Fruit fly (Drosophila melanogaster) whole organism, embryonic: ENCODE measurements around the gene dally.
A peak's percentile ranks its signal among the peaks of the same experiment; 100 is the strongest.

Experiments used
- Ada2b ChIP-seq: fragments of 200-800 bp; sonication (Bioruptor generic); IDR thresholded peaks from 2 replicates; pipeline ENCODE4 v1.3.6; 2022; ENCODE audit warnings: missing biosample characterization, missing genetic modification characterization
- Blimp-1 ChIP-seq: fragments of 200-800 bp; sonication (Bioruptor generic); optimal IDR thresholded peaks from 3 replicates; lab custom pipeline; 2018; ENCODE audit warnings: missing biosample characterization, missing genetic modification characterization, mild to moderate bottlenecking, moderate library complexity, missing genetic modification reagents
- CG10462 ChIP-seq: fragments of 200-800 bp; sonication (Bioruptor generic); optimal IDR thresholded peaks from 2 replicates; lab custom pipeline; 2016; ENCODE audit warnings: missing biosample characterization, missing genetic modification characterization
- CG10565 ChIP-seq: fragments of 200-800 bp; sonication (Bioruptor generic); optimal IDR thresholded peaks from 3 replicates; lab custom pipeline; 2016; ENCODE audit warnings: missing biosample characterization, mild to moderate bottlenecking, missing genetic modification characterization
- CG11456 ChIP-seq: fragments of 200-800 bp; sonication (Bioruptor generic); IDR thresholded peaks from 3 replicates; pipeline ENCODE4 v1.3.6; 2022; ENCODE audit warnings: missing biosample characterization, missing genetic modification characterization
- CG12219 ChIP-seq: fragments of 200-800 bp; sonication (Bioruptor generic); optimal IDR thresholded peaks from 3 replicates; lab custom pipeline; 2018; ENCODE audit warnings: missing biosample characterization, mild to moderate bottlenecking, missing genetic modification characterization
- CG14667 ChIP-seq: fragments of 200-800 bp; sonication (Bioruptor generic); IDR thresholded peaks from 2 replicates; pipeline ENCODE4 v1.3.6; 2022; ENCODE audit warnings: missing biosample characterization, missing genetic modification characterization
- CG17186 ChIP-seq: fragments of 200-800 bp; sonication (Bioruptor generic); optimal IDR thresholded peaks from 3 replicates; lab custom pipeline; 2017; ENCODE audit warnings: missing biosample characterization, missing genetic modification reagents, missing genetic modification characterization
- CG18619 ChIP-seq: fragments of 200-800 bp; sonication (Bioruptor generic); optimal IDR thresholded peaks from 3 replicates; lab custom pipeline; 2017; ENCODE audit warnings: missing biosample characterization, mild to moderate bottlenecking, missing genetic modification characterization
- CG3065 ChIP-seq: fragments of 200-800 bp; sonication (Bioruptor generic); optimal IDR thresholded peaks from 2 replicates; lab custom pipeline; 2016; ENCODE audit warnings: missing biosample characterization, missing genetic modification characterization
- CG31224 ChIP-seq: fragments of 200-800 bp; sonication (Bioruptor generic); IDR thresholded peaks from 2 replicates; pipeline ENCODE4 v1.3.6; 2022; ENCODE audit warnings: missing biosample characterization, missing genetic modification characterization
- CG34224 ChIP-seq: fragments of 200-800 bp; sonication (Bioruptor generic); IDR thresholded peaks from 3 replicates; pipeline ENCODE4 v1.3.6; 2022; ENCODE audit warnings: missing biosample characterization, missing genetic modification characterization; ENCODE audit not compliant: partially characterized antibody
- CG4854 ChIP-seq: fragments of 200-800 bp; sonication (Bioruptor generic); optimal IDR thresholded peaks from 2 replicates; lab custom pipeline; 2016; ENCODE audit warnings: missing biosample characterization, missing genetic modification characterization, inconsistent platforms
- CG6689 ChIP-seq: fragments of 200-800 bp; sonication (Bioruptor generic); IDR thresholded peaks from 2 replicates; pipeline ENCODE4 v1.3.6; 2022; ENCODE audit warnings: missing biosample characterization, missing genetic modification characterization
- CG7372 ChIP-seq: fragments of 200-800 bp; sonication (Bioruptor generic); IDR thresholded peaks from 2 replicates; pipeline ENCODE4 v1.3.6; 2022; ENCODE audit warnings: missing biosample characterization, missing genetic modification characterization
- Eip74EF ChIP-seq, 2 experiments: fragments of 200-800 bp in 1 of 2; fragments of >200 bp in 1 of 2; sonication (Bioruptor generic) in 1 of 2; optimal IDR thresholded peaks; 2 replicates each; lab custom pipeline; 2017 to 2019; ENCODE audit warnings: missing biosample characterization in 2 of 2, missing genetic modification characterization in 2 of 2, mild to moderate bottlenecking in 1 of 2, moderate library complexity in 1 of 2
- Fer1 ChIP-seq: fragments of 200-800 bp; sonication (Bioruptor generic); optimal IDR thresholded peaks from 2 replicates; lab custom pipeline; 2017; ENCODE audit warnings: missing biosample characterization, mild to moderate bottlenecking, missing genetic modification characterization
- Hmx ChIP-seq: fragments of 200-800 bp; sonication (Bioruptor generic); optimal IDR thresholded peaks from 2 replicates; lab custom pipeline; 2016; ENCODE audit warnings: missing biosample characterization, missing genetic modification characterization
- Lhr ChIP-seq: fragments of 200-800 bp; sonication (Bioruptor generic); optimal IDR thresholded peaks from 3 replicates; lab custom pipeline; 2017; ENCODE audit warnings: mild to moderate bottlenecking, missing biosample characterization, missing genetic modification reagents, missing genetic modification characterization
- Lpt ChIP-seq: fragments of >200 bp; optimal IDR thresholded peaks from 2 replicates; lab custom pipeline; 2018; ENCODE audit warnings: missing biosample characterization, missing genetic modification characterization
- Mad ChIP-seq: fragments of 200-800 bp; sonication (Bioruptor generic); optimal IDR thresholded peaks from 2 replicates; lab custom pipeline; 2016; ENCODE audit warnings: missing biosample characterization, missing genetic modification characterization
- Med ChIP-seq: fragments of 200-800 bp; sonication (Bioruptor generic); peaks from one replicate; lab custom pipeline; 2016; ENCODE audit warnings: missing biosample characterization, missing genetic modification characterization, mild to moderate bottlenecking, inconsistent platforms, moderate library complexity
- Rx ChIP-seq: fragments of 200-800 bp; sonication (Bioruptor generic); IDR thresholded peaks from 2 replicates; pipeline ENCODE4 v1.3.6; 2022; ENCODE audit warnings: missing biosample characterization, missing genetic modification characterization
- amos ChIP-seq: fragments of 200-800 bp; sonication (Bioruptor generic); IDR thresholded peaks from 2 replicates; pipeline ENCODE4 v1.3.6; 2022; ENCODE audit warnings: missing biosample characterization, missing genetic modification characterization; ENCODE audit not compliant: partially characterized antibody
- bab2 ChIP-seq: fragments of 200-800 bp; sonication (Bioruptor generic); optimal IDR thresholded peaks from 2 replicates; lab custom pipeline; 2016; ENCODE audit warnings: missing biosample characterization, missing genetic modification characterization
- cato ChIP-seq: fragments of 200-800 bp; sonication (Bioruptor generic); optimal IDR thresholded peaks from 2 replicates; lab custom pipeline; 2016; ENCODE audit warnings: missing biosample characterization, missing genetic modification characterization, borderline replicate concordance
- chinmo ChIP-seq: fragments of 200-800 bp; sonication (Bioruptor generic); IDR thresholded peaks from 4 replicates; pipeline ENCODE4 v1.3.6; 2022; ENCODE audit warnings: missing biosample characterization, missing genetic modification characterization; ENCODE audit not compliant: partially characterized antibody
- croc ChIP-seq: fragments of 200-800 bp; sonication (Bioruptor generic); conservative IDR thresholded peaks from 3 replicates; pipeline ENCODE4 v1.3.6; 2022; ENCODE audit warnings: missing biosample characterization, missing genetic modification characterization
- danr ChIP-seq: fragments of 200-800 bp; sonication (Bioruptor generic); IDR thresholded peaks from 2 replicates; pipeline ENCODE4 v1.3.6; 2022; ENCODE audit warnings: missing biosample characterization, missing genetic modification characterization
- hth ChIP-seq: fragments of >200 bp; optimal IDR thresholded peaks from 2 replicates; lab custom pipeline; 2017; ENCODE audit warnings: inconsistent platforms
- insv ChIP-seq, 2 experiments: fragments of 200-800 bp; sonication (Bioruptor generic); optimal IDR thresholded peaks; 3 replicates each; lab custom pipeline; 2016 to 2018; ENCODE audit warnings: missing biosample characterization in 2 of 2, missing genetic modification characterization in 2 of 2
- nerfin-2 ChIP-seq: fragments of 200-800 bp; sonication (Bioruptor generic); IDR thresholded peaks from 2 replicates; pipeline ENCODE4 v1.3.6; 2022; ENCODE audit warnings: missing biosample characterization, missing genetic modification characterization; ENCODE audit not compliant: partially characterized antibody
- odd ChIP-seq: fragments of 200-800 bp; sonication (Bioruptor generic); optimal IDR thresholded peaks from 2 replicates; lab custom pipeline; 2017; ENCODE audit warnings: missing biosample characterization, mild to moderate bottlenecking, missing genetic modification characterization
- onecut ChIP-seq: fragments of 200-800 bp; sonication (Bioruptor generic); IDR thresholded peaks from 2 replicates; pipeline ENCODE4 v1.3.6; 2022; ENCODE audit warnings: missing biosample characterization, missing genetic modification characterization
- pho ChIP-seq: fragments of 200-800 bp; sonication (Bioruptor generic); optimal IDR thresholded peaks from 2 replicates; lab custom pipeline; 2016; ENCODE audit warnings: missing biosample characterization, missing genetic modification characterization
- phol ChIP-seq: fragments of 200-800 bp; sonication (Bioruptor generic); optimal IDR thresholded peaks from 3 replicates; lab custom pipeline; 2018; ENCODE audit warnings: missing biosample characterization, mild to moderate bottlenecking, missing genetic modification characterization, moderate library complexity
- pros ChIP-seq: fragments of 200-800 bp; sonication (Bioruptor generic); optimal IDR thresholded peaks from 3 replicates; lab custom pipeline; 2019; ENCODE audit warnings: missing biosample characterization, mild to moderate bottlenecking, missing genetic modification characterization, moderate library complexity
- ranshi ChIP-seq: fragments of 200-800 bp; sonication (Bioruptor generic); IDR thresholded peaks from 2 replicates; pipeline ENCODE4 v1.3.6; 2022; ENCODE audit warnings: missing biosample characterization, missing genetic modification characterization
- ro ChIP-seq: fragments of 200-800 bp; sonication (Bioruptor generic); IDR thresholded peaks from 2 replicates; pipeline ENCODE4 v1.3.6; 2022; ENCODE audit warnings: missing biosample characterization, missing genetic modification characterization
- schlank ChIP-seq: fragments of 200-800 bp; sonication (Bioruptor generic); optimal IDR thresholded peaks from 2 replicates; lab custom pipeline; 2018; ENCODE audit warnings: missing biosample characterization, mild to moderate bottlenecking, missing genetic modification characterization
- shn ChIP-seq: fragments of 200-800 bp; sonication (Bioruptor generic); optimal IDR thresholded peaks from 3 replicates; lab custom pipeline; 2016; ENCODE audit warnings: missing biosample characterization, missing genetic modification characterization
- sob ChIP-seq: fragments of 200-800 bp; sonication (Bioruptor generic); IDR thresholded peaks from 2 replicates; pipeline ENCODE4 v1.3.6; 2022; ENCODE audit warnings: missing biosample characterization, missing genetic modification characterization
- tna ChIP-seq: fragments of 200-800 bp; sonication (Bioruptor generic); IDR thresholded peaks from 2 replicates; pipeline ENCODE4 v1.3.6; 2022; ENCODE audit warnings: missing biosample characterization, missing genetic modification characterization; ENCODE audit not compliant: partially characterized antibody
- tup ChIP-seq: fragments of 200-800 bp; sonication (Bioruptor generic); optimal IDR thresholded peaks from 2 replicates; lab custom pipeline; 2016; ENCODE audit warnings: missing biosample characterization, mild to moderate bottlenecking, missing genetic modification characterization, moderate library complexity
- zfh1 ChIP-seq: fragments of 200-800 bp; sonication (Bioruptor generic); IDR thresholded peaks from 3 replicates; pipeline ENCODE4 v1.3.6; 2022; ENCODE audit warnings: missing biosample characterization, missing genetic modification characterization

Gene dally

dm6 chr3L:8841757-8842156 is 14.5 kb downstream of the dally start (continued):
- TF ChIP-seq schlank (tag; lab: Kevin White, UChicago) = no peak
- no peak for TF ChIP-seq CG3065 (GFP tag; lab: Kevin White, UChicago)
- peak; percentile 42 for TF ChIP-seq CG10462 (GFP tag; lab: Kevin White, UChicago)
- TF ChIP-seq bab2 (GFP tag; lab: Kevin White, UChicago) = peak; percentile 71
- peak; percentile 81 for TF ChIP-seq Fer1 (GFP tag; lab: Kevin White, UChicago)
- TF ChIP-seq CG34224 (GFP tag; lab: Robert Waterston, UW) = no peak
- peak; percentile 77 for TF ChIP-seq phol
- TF ChIP-seq ro (GFP tag; lab: Robert Waterston, UW) = no peak
- TF ChIP-seq Mad = peak; percentile 38
- no peak for TF ChIP-seq insv (GFP tag; optimal IDR thresholded peaks at IDR 0.05; lab: Kevin White, UChicago)
- TF ChIP-seq ranshi = peak; percentile 77
- peak in 1 of 2 experiments; percentile 69 for TF ChIP-seq Eip74EF (GFP tag; optimal IDR thresholded peaks at IDR 0.05; lab: Kevin White, UChicago)
- no peak for TF ChIP-seq danr
- peak; percentile 31 for TF ChIP-seq Hmx
- peak; percentile 84 for TF ChIP-seq zfh1 (GFP tag; lab: Robert Waterston, UW)
- peak; percentile 79 for TF ChIP-seq sob (GFP tag; lab: Robert Waterston, UW)
- no peak for TF ChIP-seq shn
- TF ChIP-seq odd (GFP tag; lab: Kevin White, UChicago) = peak; percentile 12
- peak; percentile 78; the same call in 1 of the 3 replicates for TF ChIP-seq CG11456 (GFP tag; lab: Robert Waterston, UW)
- TF ChIP-seq CG18619 (GFP tag; lab: Kevin White, UChicago) = peak; percentile 66
- TF ChIP-seq CG6689 (GFP tag; lab: Robert Waterston, UW) = peak; percentile 76
- peak; percentile 6 for TF ChIP-seq pho (GFP tag; lab: Kevin White, UChicago)
- peak; percentile 36 for TF ChIP-seq CG4854 (GFP tag; lab: Kevin White, UChicago)
- TF ChIP-seq Blimp-1 (GFP tag; lab: Kevin White, UChicago) = peak; percentile 79
- TF ChIP-seq croc (GFP tag; lab: Robert Waterston, UW) = peak; percentile 67; the same call in 2 of the 3 replicates
- TF ChIP-seq nerfin-2 (GFP tag; lab: Robert Waterston, UW) = no peak
- TF ChIP-seq CG10565 (GFP tag; lab: Kevin White, UChicago) = no peak
- TF ChIP-seq Lpt = no peak
- peak; percentile 80 for TF ChIP-seq Rx (GFP tag; lab: Robert Waterston, UW)
- no peak for TF ChIP-seq tna
- no peak for TF ChIP-seq hth (lab: Kevin White, UChicago)
- TF ChIP-seq cato (GFP tag; lab: Kevin White, UChicago) = peak; percentile 41
- peak; percentile 67 for TF ChIP-seq CG31224 (GFP tag; lab: Robert Waterston, UW)
- TF ChIP-seq pros (GFP tag; lab: Kevin White, UChicago) = no peak
- peak; percentile 73 for TF ChIP-seq CG7372 (GFP tag; lab: Robert Waterston, UW)
- no peak for TF ChIP-seq amos (GFP tag; lab: Robert Waterston, UW)
- no peak for TF ChIP-seq tup (GFP tag; lab: Kevin White, UChicago)
- TF ChIP-seq CG17186 (GFP tag; lab: Kevin White, UChicago) = no peak
- TF ChIP-seq CG14667 (GFP tag; lab: Robert Waterston, UW) = peak; percentile 42; the same call in 1 of the 2 replicates
- TF ChIP-seq CG12219 (GFP tag; lab: Kevin White, UChicago) = peak; percentile 78

- TF ChIP-seq chinmo (GFP tag; lab: Robert Waterston, UW) (peak; percentile 38; the same call in 1 of the 4 replicates), Ada2b (GFP tag; lab: Robert Waterston, UW) (no peak), Lhr (GFP tag; lab: Kevin White, UChicago) (no peak), onecut (GFP tag; lab: Robert Waterston, UW) (peak; percentile 69), Med (GFP tag; lab: Kevin White, UChicago) (peak; percentile 71)
Observed at dm6 chr3L:8842359-8842758, 15.1 kb downstream of the dally start.
